Worm (Caenorhabditis elegans) whole organism, L2 larva: Measurements from ENCODE around the gene mppb-1.

Experiments
- R02D3.7 ChIP-seq: fragments of 150-350 bp; optimal IDR thresholded peaks from 2 replicates; lab custom pipeline; 2014; ENCODE audit warnings: missing biosample characterization, missing genetic modification characterization
- aly-2 ChIP-seq: fragments of 150-350 bp; optimal IDR thresholded peaks from 2 replicates; lab custom pipeline; 2014; ENCODE audit warnings: missing biosample characterization, missing genetic modification characterization
- ceh-82 ChIP-seq: fragments of 150-350 bp; optimal IDR thresholded peaks from 2 replicates; lab custom pipeline; 2014; ENCODE audit warnings: missing biosample characterization, missing genetic modification characterization
- lin-11 ChIP-seq: fragments of 150-350 bp; sonication (generic microtip); optimal IDR thresholded peaks from 2 replicates; lab custom pipeline; 2014; ENCODE audit warnings: missing biosample characterization, missing genetic modification characterization, inconsistent platforms, mixed read lengths
- nhr-11 ChIP-seq: fragments of 150-350 bp; optimal IDR thresholded peaks from 2 replicates; lab custom pipeline; 2014; ENCODE audit warnings: missing biosample characterization, missing genetic modification characterization
- nhr-12 ChIP-seq: fragments of 150-350 bp; optimal IDR thresholded peaks from 2 replicates; lab custom pipeline; 2014; ENCODE audit warnings: missing biosample characterization, missing genetic modification characterization
- ztf-11 ChIP-seq: sonication (generic microtip); optimal IDR thresholded peaks from 2 replicates; lab custom pipeline; 2017; ENCODE audit warnings: missing biosample characterization, missing genetic modification characterization

DNA sequence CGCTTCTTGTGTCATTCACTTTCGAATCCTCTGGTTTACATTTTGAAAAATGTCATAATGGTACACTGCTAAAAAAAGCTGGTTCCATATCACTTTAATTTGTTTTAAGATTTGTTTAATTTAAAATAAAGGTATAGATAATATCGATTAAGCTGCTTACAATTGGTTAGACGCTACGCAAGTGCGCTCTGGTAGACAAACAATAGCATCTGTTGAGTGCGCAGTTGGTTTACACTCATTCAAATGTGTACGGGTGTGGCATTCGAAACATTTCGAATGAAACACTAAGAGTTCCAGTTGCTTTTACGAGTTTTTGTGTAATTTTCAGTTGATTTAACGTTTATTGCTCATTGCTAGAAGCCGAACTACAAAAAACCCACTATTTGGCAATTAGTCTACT lies 33.0 kb downstream of the mppb-1 start:
- TF ChIP-seq lin-11 (tag; lab: Kevin White, UChicago) (no peak), aly-2 (tag; lab: Kevin White, UChicago) (no peak), R02D3.7 (tag; lab: Kevin White, UChicago) (no peak), ceh-82 (no peak), nhr-12 (tag; lab: Kevin White, UChicago) (no peak), nhr-11 (tag; lab: Kevin White, UChicago) (no peak), ztf-11 (no peak)
